Fruit fly (Drosophila melanogaster) whole organism, prepupa: ENCODE results near the gene CG32638.

ENCODE experiments used
- Blimp-1 ChIP-seq: fragments of 200-800 bp; sonication (Bioruptor generic); optimal IDR thresholded peaks from 3 replicates; lab custom pipeline; 2017; ENCODE audit warnings: missing biosample characterization, missing genetic modification characterization, mild to moderate bottlenecking, moderate library complexity, missing genetic modification reagents
- CG11294 ChIP-seq: fragments of 200-800 bp; sonication (Bioruptor generic); IDR thresholded peaks from 2 replicates; pipeline ENCODE4 v1.3.6; 2022; ENCODE audit warnings: missing biosample characterization, missing genetic modification characterization
- CG8319 ChIP-seq: fragments of 200-800 bp; sonication (Bioruptor generic); optimal IDR thresholded peaks from 3 replicates; lab custom pipeline; 2016; ENCODE audit warnings: missing biosample characterization, missing genetic modification characterization
- Gug ChIP-seq: fragments of 200-800 bp; sonication (Bioruptor generic); IDR thresholded peaks from 2 replicates; pipeline ENCODE4 v1.3.6; 2022; ENCODE audit warnings: missing biosample characterization, missing genetic modification characterization
- cyc ChIP-seq: fragments of 200-800 bp; sonication (Bioruptor generic); optimal IDR thresholded peaks from 3 replicates; lab custom pipeline; 2016; ENCODE audit warnings: missing biosample characterization, missing genetic modification characterization
- fd59A ChIP-seq: fragments of 200-800 bp; sonication (Bioruptor generic); optimal IDR thresholded peaks from 2 replicates; lab custom pipeline; 2017; ENCODE audit warnings: missing biosample characterization, mild to moderate bottlenecking, missing genetic modification characterization, missing genetic modification reagents

- TF ChIP-seq cyc (GFP tag; lab: Kevin White, UChicago) (no peak), Gug (GFP tag; lab: Robert Waterston, UW) (no peak), CG11294 (GFP tag; lab: Robert Waterston, UW) (no peak), CG8319 (GFP tag; lab: Kevin White, UChicago) (no peak), fd59A (no peak), Blimp-1 (GFP tag; lab: Kevin White, UChicago) (no peak)
Observed at dm6 chrX:13125559-13125958, 3.0 kb downstream of the CG32638 start.
